Worm (Caenorhabditis elegans) whole organism, L3 larva: ENCODE results near the gene T09A5.5.
A peak's percentile ranks its signal among the peaks of the same experiment; 100 is the strongest.

ENCODE experiments used
- R02D3.7 ChIP-seq: fragments of 150-350 bp; optimal IDR thresholded peaks from 2 replicates; lab custom pipeline; 2014; ENCODE audit warnings: missing biosample characterization, missing genetic modification characterization
- aly-2 ChIP-seq: fragments of 150-350 bp; optimal IDR thresholded peaks from 2 replicates; lab custom pipeline; 2014; ENCODE audit warnings: missing biosample characterization, missing genetic modification characterization
- ama-1 ChIP-seq: fragments of 150-350 bp; optimal IDR thresholded peaks from 2 replicates; lab custom pipeline; 2018
- ceh-28 ChIP-seq: fragments of 150-350 bp; optimal IDR thresholded peaks from 2 replicates; lab custom pipeline; 2014; ENCODE audit warnings: missing biosample characterization, missing genetic modification reagents, missing genetic modification characterization
- ceh-82 ChIP-seq: fragments of 150-350 bp; optimal IDR thresholded peaks from 2 replicates; lab custom pipeline; 2014; ENCODE audit warnings: missing biosample characterization, missing genetic modification characterization
- ceh-9 ChIP-seq: sonication (generic microtip); optimal IDR thresholded peaks from 2 replicates; lab custom pipeline; 2018; ENCODE audit warnings: missing biosample characterization, missing genetic modification characterization
- daf-12 ChIP-seq: fragments of 150-350 bp; optimal IDR thresholded peaks from 2 replicates; lab custom pipeline; 2014; ENCODE audit warnings: missing biosample characterization, missing genetic modification reagents, missing genetic modification characterization
- elt-1 ChIP-seq: fragments of 150-350 bp; optimal IDR thresholded peaks from 2 replicates; lab custom pipeline; 2014; ENCODE audit warnings: missing biosample characterization, missing genetic modification characterization
- elt-2 ChIP-seq: sonication (generic microtip); optimal IDR thresholded peaks from 2 replicates; lab custom pipeline; 2016; ENCODE audit warnings: missing genetic modification reagents, mild to moderate bottlenecking, missing genetic modification characterization, missing compliant biosample characterization
- elt-3 ChIP-seq, 3 experiments: fragments of 150-350 bp in 1 of 3; sonication (generic microtip) in 2 of 3; optimal IDR thresholded peaks; 2 replicates in 2 of 3; 4 replicates in 1 of 3; lab custom pipeline; 2014 to 2017; ENCODE audit warnings: missing biosample characterization in 3 of 3, missing genetic modification characterization in 3 of 3
- fkh-10 ChIP-seq: sonication (generic microtip); optimal IDR thresholded peaks from 2 replicates; lab custom pipeline; 2017; ENCODE audit warnings: missing biosample characterization, missing genetic modification reagents, missing genetic modification characterization
- fkh-2 ChIP-seq: fragments of 150-350 bp; optimal IDR thresholded peaks from 2 replicates; lab custom pipeline; 2014; ENCODE audit warnings: missing biosample characterization, missing genetic modification reagents, missing genetic modification characterization
- fos-1 ChIP-seq: fragments of 150-350 bp; optimal IDR thresholded peaks from 2 replicates; lab custom pipeline; 2014; ENCODE audit warnings: missing biosample characterization, missing genetic modification characterization
- hmg-11 ChIP-seq: sonication (generic microtip); optimal IDR thresholded peaks from 2 replicates; lab custom pipeline; 2016; ENCODE audit warnings: missing genetic modification characterization, missing compliant biosample characterization
- jun-1 ChIP-seq: fragments of 150-350 bp; optimal IDR thresholded peaks from 2 replicates; lab custom pipeline; 2014; ENCODE audit warnings: missing biosample characterization, missing genetic modification reagents, missing genetic modification characterization
- lin-15B ChIP-seq: fragments of 150-350 bp; optimal IDR thresholded peaks from 2 replicates; lab custom pipeline; 2014; ENCODE audit warnings: missing biosample characterization, missing genetic modification characterization
- lsy-12 ChIP-seq: sonication (generic microtip); optimal IDR thresholded peaks from 2 replicates; lab custom pipeline; 2016; ENCODE audit warnings: mild to moderate bottlenecking, missing genetic modification characterization, missing compliant biosample characterization
- mdl-1 ChIP-seq: fragments of 150-350 bp; optimal IDR thresholded peaks from 2 replicates; lab custom pipeline; 2014; ENCODE audit warnings: missing biosample characterization, missing genetic modification characterization
- nfya-1 ChIP-seq: sonication (generic microtip); optimal IDR thresholded peaks from 2 replicates; lab custom pipeline; 2017; ENCODE audit warnings: missing genetic modification characterization, mild to moderate bottlenecking, missing compliant biosample characterization, antibody characterized with exemption, moderate library complexity; ENCODE audit not compliant: insufficient read depth
- nhr-11 ChIP-seq: fragments of 150-350 bp; optimal IDR thresholded peaks from 2 replicates; lab custom pipeline; 2014; ENCODE audit warnings: missing biosample characterization, missing genetic modification characterization
- nhr-12 ChIP-seq: fragments of 150-350 bp; optimal IDR thresholded peaks from 2 replicates; lab custom pipeline; 2014; ENCODE audit warnings: missing biosample characterization, missing genetic modification characterization
- nhr-23 ChIP-seq: fragments of 150-350 bp; optimal IDR thresholded peaks from 2 replicates; lab custom pipeline; 2014; ENCODE audit warnings: missing biosample characterization, missing genetic modification reagents, missing genetic modification characterization
- nhr-25 ChIP-seq: sonication (generic microtip); optimal IDR thresholded peaks from 2 replicates; lab custom pipeline; 2017; ENCODE audit warnings: missing biosample characterization, missing genetic modification characterization
- nhr-28 ChIP-seq: fragments of 150-350 bp; optimal IDR thresholded peaks from 2 replicates; lab custom pipeline; 2014; ENCODE audit warnings: missing biosample characterization, missing genetic modification characterization
- nhr-67 ChIP-seq: fragments of 150-350 bp; optimal IDR thresholded peaks from 2 replicates; lab custom pipeline; 2014; ENCODE audit warnings: missing biosample characterization, missing genetic modification characterization
- nhr-76 ChIP-seq: fragments of 150-350 bp; sonication (generic microtip); optimal IDR thresholded peaks from 5 replicates; lab custom pipeline; 2014; ENCODE audit warnings: missing biosample characterization, missing genetic modification characterization
- pha-4 ChIP-seq: fragments of 150-350 bp; optimal IDR thresholded peaks from 2 replicates; lab custom pipeline; 2014; ENCODE audit warnings: missing biosample characterization, missing genetic modification reagents, missing genetic modification characterization
- sea-2 ChIP-seq: fragments of 150-350 bp; sonication (generic microtip); optimal IDR thresholded peaks from 4 replicates; lab custom pipeline; 2014; ENCODE audit warnings: missing biosample characterization, missing genetic modification reagents, missing genetic modification characterization
- skn-1 ChIP-seq: fragments of 150-350 bp; optimal IDR thresholded peaks from 2 replicates; lab custom pipeline; 2014; ENCODE audit warnings: missing biosample characterization, missing genetic modification characterization
- tbx-2 ChIP-seq: sonication (generic microtip); optimal IDR thresholded peaks from 2 replicates; lab custom pipeline; 2016; ENCODE audit warnings: mild to moderate bottlenecking, missing genetic modification characterization, missing compliant biosample characterization
- unc-62 ChIP-seq: fragments of 150-350 bp; sonication (generic microtip); optimal IDR thresholded peaks from 4 replicates; lab custom pipeline; 2014; ENCODE audit warnings: missing biosample characterization, missing genetic modification reagents, missing genetic modification characterization
- zag-1 ChIP-seq: fragments of 150-350 bp; optimal IDR thresholded peaks from 2 replicates; lab custom pipeline; 2014; ENCODE audit warnings: missing biosample characterization, missing genetic modification characterization
- ztf-11 ChIP-seq: fragments of 150-350 bp; optimal IDR thresholded peaks from 2 replicates; lab custom pipeline; 2014; ENCODE audit warnings: missing biosample characterization, missing genetic modification characterization
- ztf-4 ChIP-seq: fragments of 150-350 bp; optimal IDR thresholded peaks from 2 replicates; lab custom pipeline; 2014; ENCODE audit warnings: missing biosample characterization, missing genetic modification characterization

Gene T09A5.5

DNA sequence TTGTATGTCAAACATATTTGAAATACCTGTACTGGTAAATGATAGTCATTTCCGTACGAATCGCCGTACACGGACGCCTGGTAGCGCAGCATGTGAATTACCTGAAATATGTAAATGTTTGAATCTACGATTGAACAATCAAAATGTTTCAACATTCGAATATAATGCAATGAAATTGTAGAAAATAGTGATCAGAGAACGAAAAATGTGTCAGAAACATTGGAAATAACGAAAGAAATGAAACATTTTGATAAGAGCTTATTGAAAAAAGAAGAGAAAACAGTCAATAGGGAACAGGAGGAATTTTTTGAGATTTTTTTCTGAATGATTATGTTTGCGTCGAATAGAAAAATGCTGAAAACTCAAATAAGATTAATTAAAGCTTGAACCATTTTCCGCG lies 16.5 kb upstream of the T09A5.5 start, which contains the start of gene ztf-17:
Gene ztf-17 (minus strand): TSS at position 101 of the 400 bp plus-strand sequence.
- TF ChIP-seq elt-2 (tag; lab: Kevin White, UChicago), result peak; percentile 1
- TF ChIP-seq sea-2 (GFP tag; lab: Kevin White, UChicago), result no peak
- TF ChIP-seq elt-3 (tag; optimal IDR thresholded peaks at IDR 0.05; lab: Kevin White, UChicago), result no peak
- no peak for TF ChIP-seq nhr-67 (tag; lab: Kevin White, UChicago)
- TF ChIP-seq ceh-28 (tag; lab: Kevin White, UChicago), result no peak

- no peak for TF ChIP-seq nhr-23 (tag; lab: Kevin White, UChicago)
- no peak for TF ChIP-seq aly-2 (tag; lab: Kevin White, UChicago)
- TF ChIP-seq R02D3.7 (tag; lab: Kevin White, UChicago), result no peak
- no peak for TF ChIP-seq mdl-1 (tag; lab: Kevin White, UChicago)
- TF ChIP-seq unc-62 (GFP tag; lab: Kevin White, UChicago), result no peak
- TF ChIP-seq ama-1, result no peak
- no peak for TF ChIP-seq nhr-12 (tag; lab: Kevin White, UChicago)
- no peak for TF ChIP-seq nhr-25 (tag; lab: Kevin White, UChicago)
- no peak for TF ChIP-seq fkh-10 (GFP tag; lab: Kevin White, UChicago)
- no peak for TF ChIP-seq nhr-76 (tag; lab: Kevin White, UChicago)
- TF ChIP-seq nhr-67 (tag; lab: Kevin White, UChicago), result no peak
- no peak for TF ChIP-seq skn-1 (tag; lab: Kevin White, UChicago)
- no peak for TF ChIP-seq elt-1 (tag; lab: Kevin White, UChicago)
- no peak for TF ChIP-seq fos-1
- no peak for TF ChIP-seq sea-2 (GFP tag; lab: Kevin White, UChicago)
- no peak for TF ChIP-seq ztf-11 (tag; lab: Kevin White, UChicago)
- TF ChIP-seq ceh-28 (tag; lab: Kevin White, UChicago), result no peak
- TF ChIP-seq zag-1 (tag; lab: Kevin White, UChicago), result no peak
Measured at ce11 chrII:7866081-7866480, 12.5 kb upstream of the T09A5.5 start.

ce11 chrII:7864892-7865291 lies 11.3 kb upstream of the T09A5.5 start:
- TF ChIP-seq tbx-2 (tag; lab: Kevin White, UChicago) (no peak), fkh-2 (tag; lab: Kevin White, UChicago) (no peak), nhr-12 (tag; lab: Kevin White, UChicago) (no peak), ceh-9 (tag; lab: Kevin White, UChicago) (no peak), nhr-11 (tag; lab: Kevin White, UChicago) (no peak), nhr-25 (tag; lab: Kevin White, UChicago) (no peak), jun-1 (tag; lab: Kevin White, UChicago) (no peak), nhr-28 (tag; lab: Kevin White, UChicago) (no peak), ztf-4 (tag; lab: Kevin White, UChicago) (no peak), elt-3 (tag; optimal IDR thresholded peaks at IDR 0.05; lab: Kevin White, UChicago) (no peak), fos-1 (no peak), pha-4 (tag; lab: Kevin White, UChicago) (no peak), nfya-1 (tag; lab: Kevin White, UChicago) (no peak), nhr-23 (tag; lab: Kevin White, UChicago) (no peak), daf-12 (no peak), elt-1 (tag; lab: Kevin White, UChicago) (no peak), mdl-1 (tag; lab: Kevin White, UChicago) (no peak), lsy-12 (no peak), hmg-11 (no peak), ceh-82 (tag; lab: Kevin White, UChicago) (no peak)

- TF ChIP-seq pha-4 (tag; lab: Kevin White, UChicago) (peak; percentile 56), daf-12 (no peak), nfya-1 (tag; lab: Kevin White, UChicago) (peak; percentile 81), hmg-11 (no peak)
Measured at ce11 chrII:7864207-7864606, 10.6 kb upstream of the T09A5.5 start, which contains the start of gene ostb-1. Gene ostb-1 (plus strand): TSS chrII:7864507.

ce11 chrII:7863480-7864125 lies 10.0 kb upstream of the T09A5.5 start:
- TF ChIP-seq R02D3.7 (tag; lab: Kevin White, UChicago) (no peak), lin-15B (peak; percentile 48)
